Worm (Caenorhabditis elegans) whole organism, L4 larva: ENCODE data around the gene ZC116.5.

Experiments
- R02D3.7 ChIP-seq: fragments of 150-350 bp; sonication (generic microtip); optimal IDR thresholded peaks from 3 replicates; lab custom pipeline; 2014; ENCODE audit warnings: missing biosample characterization, missing genetic modification characterization
- nhr-11 ChIP-seq: fragments of 150-350 bp; optimal IDR thresholded peaks from 2 replicates; lab custom pipeline; 2014; ENCODE audit warnings: missing biosample characterization, missing genetic modification characterization
- nhr-76 ChIP-seq: fragments of 150-350 bp; optimal IDR thresholded peaks from 2 replicates; lab custom pipeline; 2014; ENCODE audit warnings: missing biosample characterization, missing genetic modification characterization
- ztf-11 ChIP-seq: fragments of 150-350 bp; optimal IDR thresholded peaks from 2 replicates; lab custom pipeline; 2014; ENCODE audit warnings: missing biosample characterization, missing genetic modification characterization

DNA sequence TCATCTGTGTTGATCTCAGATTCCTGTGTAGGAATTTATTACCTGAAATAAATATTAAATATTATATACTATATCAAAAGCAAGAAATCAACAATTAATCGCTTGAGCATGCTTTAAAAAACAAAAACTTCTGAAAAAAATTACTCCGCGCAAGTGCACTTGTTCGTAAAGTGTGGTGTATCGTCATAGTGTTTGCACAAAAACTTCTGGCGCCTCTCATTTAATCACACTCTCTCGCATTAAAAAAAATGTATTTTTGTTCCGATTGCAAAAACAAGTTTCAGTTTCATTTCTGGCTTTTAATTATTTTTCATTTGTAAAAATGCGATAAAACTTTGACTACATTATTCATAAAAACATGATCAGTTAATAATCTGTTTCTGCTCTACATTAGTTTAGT, 9.6 kb downstream of the ZC116.5 start, which contains the start of the genes C14C10.10 and ril-2:
- TF ChIP-seq nhr-76 (tag; lab: Kevin White, UChicago) (no peak), nhr-11 (tag; lab: Kevin White, UChicago) (no peak), ztf-11 (tag; lab: Kevin White, UChicago) (no peak), R02D3.7 (tag; lab: Kevin White, UChicago) (no peak)
